Fruit fly (Drosophila melanogaster): ENCODE data around the gene CG34263.

Gene CG34263

dm6 chr3L:233251-233650, 32.5 kb downstream of the CG34263 start, which contains the start of gene CG34453:
CG34453 (minus strand) TSS chr3L:233351.
- TF ChIP-seq CG8478 (optimal IDR thresholded peaks at IDR 0.05) = no peak
- TF ChIP-seq CTCF (optimal IDR thresholded peaks at IDR 0.05) = no peak

dm6 chr3L:232267-232666, 33.4 kb downstream of the CG34263 start, which contains the start of gene CG34454:
CG34454 (minus strand) TSS chr3L:232350.
- TF ChIP-seq CTCF (optimal IDR thresholded peaks at IDR 0.05) = no peak
- no peak for TF ChIP-seq CG8478 (optimal IDR thresholded peaks at IDR 0.05)

- TF ChIP-seq CTCF (optimal IDR thresholded peaks at IDR 0.05) (no peak), CG8478 (optimal IDR thresholded peaks at IDR 0.05) (no peak)
Observed at dm6 chr3L:231504-231903, 34.2 kb downstream of the CG34263 start, which contains the start of gene CG42846. CG42846 (minus strand) TSS chr3L:231604.

dm6 chr3L:225120-225519, 40.6 kb downstream of the CG34263 start:
- TF ChIP-seq CG8478 (optimal IDR thresholded peaks at IDR 0.05) (no peak), CTCF (optimal IDR thresholded peaks at IDR 0.05) (no peak)

dm6 chr3L:224004-224951, 41.4 kb downstream of the CG34263 start:
- TF ChIP-seq CTCF (optimal IDR thresholded peaks at IDR 0.05) (no peak), CG8478 (optimal IDR thresholded peaks at IDR 0.05) (no peak)

- no peak for TF ChIP-seq CTCF (optimal IDR thresholded peaks at IDR 0.05)
Observed at dm6 chr3L:223019-223902, 42.4 kb downstream of the CG34263 start, which contains the start of the genes pyx and CG33229. pyx (minus strand) TSS chr3L:223069. CG33229 (plus strand) TSS chr3L:223852.

- TF ChIP-seq CTCF (optimal IDR thresholded peaks at IDR 0.05) (no peak), CG8478 (optimal IDR thresholded peaks at IDR 0.05) (no peak)
Observed at dm6 chr3L:217480-218118, 48.1 kb downstream of the CG34263 start, which contains the start of gene CG13877. CG13877 (plus strand) TSS chr3L:218068.

- TF ChIP-seq CG8478 (optimal IDR thresholded peaks at IDR 0.05) (no peak), CTCF (optimal IDR thresholded peaks at IDR 0.05) (no peak)
Observed at dm6 chr3L:216325-216724, 49.4 kb downstream of the CG34263 start, which contains the start of gene Kaz1-ORFB. Kaz1-ORFB (plus strand) TSS chr3L:216625.
